Worm (Caenorhabditis elegans) whole organism, midembryonic: ENCODE data around the gene lgg-3.

ENCODE experiments used
- T22C8.4 ChIP-seq: fragments of 200-800 bp; sonication (Bioruptor generic); IDR thresholded peaks from 2 replicates; pipeline ENCODE4 v1.3.6; 2022; ENCODE audit warnings: missing genetic modification characterization, missing compliant biosample characterization
- cog-1 ChIP-seq: sonication (generic microtip); optimal IDR thresholded peaks from 2 replicates; lab custom pipeline; 2016; ENCODE audit warnings: missing genetic modification characterization, missing compliant biosample characterization
- flt-1 ChIP-seq: fragments of 200-800 bp; sonication (Bioruptor generic); IDR thresholded peaks from 2 replicates; pipeline ENCODE4 v1.3.6; 2022; ENCODE audit warnings: missing genetic modification characterization, missing compliant biosample characterization
- klf-2 ChIP-seq: fragments of 200-800 bp; sonication (Bioruptor generic); conservative IDR thresholded peaks from 2 replicates; pipeline ENCODE4 v1.3.6; 2022; ENCODE audit warnings: missing genetic modification reagents, missing genetic modification characterization, missing compliant biosample characterization
- med-1 ChIP-seq: sonication (generic microtip); optimal IDR thresholded peaks from 2 replicates; lab custom pipeline; 2017; ENCODE audit warnings: missing genetic modification characterization, mild to moderate bottlenecking, missing compliant biosample characterization, antibody characterized with exemption, missing genetic modification reagents; ENCODE audit not compliant: insufficient read depth
- ref-1 ChIP-seq: fragments of 200-800 bp; sonication (Bioruptor generic); conservative IDR thresholded peaks from 2 replicates; pipeline ENCODE4 v1.3.6; 2022; ENCODE audit warnings: missing genetic modification reagents, missing genetic modification characterization, missing compliant biosample characterization
- ztf-23 ChIP-seq: fragments of 200-800 bp; sonication (Bioruptor generic); IDR thresholded peaks from 2 replicates; pipeline ENCODE4 v1.3.6; 2022; ENCODE audit warnings: missing genetic modification reagents, missing genetic modification characterization, missing compliant biosample characterization
- ztf-29 ChIP-seq: fragments of 200-800 bp; sonication (Bioruptor generic); IDR thresholded peaks from 2 replicates; pipeline ENCODE4 v1.3.6; 2022; ENCODE audit warnings: missing genetic modification reagents, missing genetic modification characterization, missing compliant biosample characterization

DNA sequence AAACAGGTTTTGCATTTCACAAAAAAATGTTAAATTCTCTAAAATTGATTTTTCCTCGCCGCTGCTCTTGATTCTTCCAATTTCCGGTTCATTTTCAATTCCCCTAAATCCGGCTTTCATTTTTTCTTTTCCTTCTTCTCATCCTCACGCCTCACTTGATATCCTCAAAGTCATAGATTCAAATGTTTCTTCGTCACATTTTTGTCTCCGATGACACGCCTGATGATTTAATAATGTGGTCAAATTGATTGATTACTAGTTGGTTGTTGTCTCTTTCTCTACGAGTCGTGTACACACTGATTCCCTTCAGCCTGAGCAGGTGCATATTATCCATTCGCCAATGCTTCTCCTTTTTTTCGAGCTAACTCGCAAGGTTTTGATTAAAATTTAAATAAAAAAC, 23.7 kb upstream of the lgg-3 start:
- TF ChIP-seq T22C8.4 (GFP tag; lab: Robert Waterston, UW) (no peak), ztf-23 (GFP tag; lab: Robert Waterston, UW) (no peak), ref-1 (GFP tag; lab: Robert Waterston, UW) (no peak), flt-1 (GFP tag; lab: Robert Waterston, UW) (no peak), med-1 (GFP tag; lab: Kevin White, UChicago) (no peak), ztf-29 (no peak), cog-1 (tag; lab: Kevin White, UChicago) (no peak), klf-2 (GFP tag; lab: Robert Waterston, UW) (no peak)
